Fruit fly (Drosophila melanogaster) whole organism, wandering third instar larva: ENCODE results near the gene GABA-B-R2.

Source experiments
- Abd-B ChIP-seq: fragments of >200 bp; optimal IDR thresholded peaks from 2 replicates; lab custom pipeline; 2017; ENCODE audit warnings: missing biosample characterization, missing genetic modification characterization
- CG32264 ChIP-seq: fragments of 200-800 bp; sonication (Bioruptor generic); optimal IDR thresholded peaks from 2 replicates; lab custom pipeline; 2016; ENCODE audit warnings: missing biosample characterization, missing genetic modification characterization
- CG9705 ChIP-seq: fragments of 200-800 bp; sonication (Bioruptor generic); optimal IDR thresholded peaks from 2 replicates; lab custom pipeline; 2018; ENCODE audit warnings: missing biosample characterization, mild to moderate bottlenecking, missing genetic modification characterization
- CrebA ChIP-seq: fragments of 200-800 bp; sonication (Bioruptor generic); optimal IDR thresholded peaks from 2 replicates; lab custom pipeline; 2016; ENCODE audit warnings: missing biosample characterization, mild to moderate bottlenecking, missing genetic modification characterization, borderline replicate concordance
- Hr78 ChIP-seq: fragments of >200 bp; optimal IDR thresholded peaks from 2 replicates; lab custom pipeline; 2017; ENCODE audit warnings: missing biosample characterization, missing genetic modification characterization
- Myc ChIP-seq: fragments of >200 bp; optimal IDR thresholded peaks from 2 replicates; lab custom pipeline; 2017
- N ChIP-seq: fragments of >200 bp; optimal IDR thresholded peaks from 2 replicates; lab custom pipeline; 2018; ENCODE audit warnings: missing biosample characterization, missing external identifiers, missing genetic modification characterization
- Rel ChIP-seq, 2 experiments: fragments of 200-800 bp; sonication (Bioruptor generic) in 1 of 2; optimal IDR thresholded peaks; 2 replicates in 1 of 2; 3 replicates in 1 of 2; lab custom pipeline; 2016 to 2019; ENCODE audit warnings: mild to moderate bottlenecking in 2 of 2, missing biosample characterization in 2 of 2, missing genetic modification characterization in 2 of 2, moderate library complexity in 1 of 2
- br ChIP-seq: fragments of 200-800 bp; sonication (Bioruptor generic); optimal IDR thresholded peaks from 2 replicates; lab custom pipeline; 2016; ENCODE audit warnings: missing biosample characterization, missing genetic modification characterization
- brk ChIP-seq: fragments of 200-800 bp; sonication (Bioruptor generic); optimal IDR thresholded peaks from 2 replicates; lab custom pipeline; 2016; ENCODE audit warnings: missing biosample characterization, mild to moderate bottlenecking, missing genetic modification characterization
- dl ChIP-seq, 2 experiments: fragments of 175-275, 200-275 bp in 1 of 2; fragments of 200-275 bp in 1 of 2; sonication (Bioruptor generic); optimal IDR thresholded peaks; lab custom pipeline; 2018; ENCODE audit warnings: mild to moderate bottlenecking in 2 of 2, missing biosample characterization in 2 of 2, missing genetic modification characterization in 2 of 2, moderate library complexity in 2 of 2; ENCODE audit not compliant: partially characterized antibody in 2 of 2, insufficient read depth in 1 of 2
- dmrt93B ChIP-seq: fragments of 200-800 bp; sonication (Bioruptor generic); optimal IDR thresholded peaks from 2 replicates; lab custom pipeline; 2018; ENCODE audit warnings: missing biosample characterization, mild to moderate bottlenecking, missing genetic modification characterization
- dsf ChIP-seq: sonication (Bioruptor generic); optimal IDR thresholded peaks from 2 replicates; lab custom pipeline; 2016; ENCODE audit warnings: missing biosample characterization, missing genetic modification characterization, borderline replicate concordance
- foxo ChIP-seq, 2 experiments: fragments of 200-800 bp; sonication (Bioruptor generic); optimal IDR thresholded peaks; 2 replicates in 1 of 2; 3 replicates in 1 of 2; lab custom pipeline; 2016 to 2017; ENCODE audit warnings: missing biosample characterization in 2 of 2, missing genetic modification characterization in 2 of 2
- fru ChIP-seq: fragments of 200-800 bp; sonication (Bioruptor generic); optimal IDR thresholded peaks from 3 replicates; lab custom pipeline; 2016; ENCODE audit warnings: missing biosample characterization, mild to moderate bottlenecking, missing genetic modification characterization
- h ChIP-seq: fragments of 200-800 bp; sonication (Bioruptor generic); optimal IDR thresholded peaks from 3 replicates; lab custom pipeline; 2016; ENCODE audit warnings: missing biosample characterization, mild to moderate bottlenecking, missing genetic modification characterization
- jim ChIP-seq: fragments of 175-275, 200-325 bp; sonication (Bioruptor generic); optimal IDR thresholded peaks from 2 replicates; lab custom pipeline; 2016; ENCODE audit warnings: missing biosample characterization, mild to moderate bottlenecking, missing genetic modification characterization
- lola ChIP-seq: fragments of >200 bp; optimal IDR thresholded peaks from 2 replicates; lab custom pipeline; 2017; ENCODE audit warnings: missing biosample characterization, missing genetic modification characterization
- pan ChIP-seq: fragments of >200 bp; optimal IDR thresholded peaks from 2 replicates; lab custom pipeline; 2017
- psq ChIP-seq: fragments of 200-800 bp; sonication (Bioruptor generic); optimal IDR thresholded peaks from 3 replicates; lab custom pipeline; 2017; ENCODE audit warnings: missing biosample characterization, mild to moderate bottlenecking, missing genetic modification characterization, moderate library complexity
- sage ChIP-seq: fragments of 200-800 bp; sonication (Bioruptor generic); optimal IDR thresholded peaks from 2 replicates; lab custom pipeline; 2016; ENCODE audit warnings: missing biosample characterization, mild to moderate bottlenecking, missing genetic modification characterization
- sv ChIP-seq: fragments of 200-800 bp; sonication (Bioruptor generic); optimal IDR thresholded peaks from 3 replicates; lab custom pipeline; 2016; ENCODE audit warnings: missing biosample characterization, missing genetic modification characterization
- usp ChIP-seq: fragments of >200 bp; optimal IDR thresholded peaks from 2 replicates; lab custom pipeline; 2017; ENCODE audit warnings: missing biosample characterization, missing genetic modification characterization
- woc ChIP-seq: sonication (Bioruptor generic); optimal IDR thresholded peaks from 2 replicates; lab custom pipeline; 2016; ENCODE audit warnings: missing biosample characterization, mild to moderate bottlenecking, missing genetic modification characterization

The GABA-B-R2 gene

DNA sequence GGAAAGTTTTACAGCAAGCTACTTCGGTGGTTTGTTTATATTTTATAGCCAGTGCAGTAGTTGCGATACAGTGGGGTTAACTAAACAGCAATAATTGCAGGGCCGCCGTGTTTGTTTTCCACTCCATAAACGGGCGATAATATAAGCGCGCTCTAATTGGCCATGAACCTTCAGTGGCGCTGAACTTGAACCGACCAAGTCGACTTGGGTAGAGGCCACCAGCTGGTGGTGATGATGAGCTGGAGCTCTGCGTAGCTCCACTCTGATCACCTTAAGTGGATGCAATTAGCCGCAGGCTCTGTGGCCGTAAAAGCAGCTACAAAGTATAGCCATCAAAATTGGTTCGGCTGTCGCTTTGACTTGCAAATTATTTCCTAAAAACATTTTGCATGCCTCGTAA is 4.4 kb upstream of the GABA-B-R2 start:
- TF ChIP-seq CG32264 (GFP tag; lab: Kevin White, UChicago) = no peak
- TF ChIP-seq jim (GFP tag; lab: Kevin White, UChicago) = no peak

DNA sequence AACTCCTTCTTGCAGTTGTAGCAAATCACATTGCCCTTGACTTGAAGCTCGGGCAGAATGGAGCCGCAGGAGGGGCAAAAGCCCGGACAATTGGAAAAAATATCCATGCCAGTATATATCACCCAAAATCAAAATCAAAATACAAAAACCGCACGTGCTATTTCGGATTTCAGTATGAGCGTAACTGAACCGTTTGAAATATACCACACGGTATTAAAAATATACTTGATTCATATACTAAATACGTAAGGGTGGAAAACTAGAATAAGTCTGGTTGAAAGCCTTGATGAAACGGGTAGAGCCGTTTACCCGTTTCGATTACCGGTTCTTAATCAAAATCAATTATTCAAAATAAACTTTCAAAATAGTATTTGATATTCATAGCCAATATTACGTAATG is 2.0 kb upstream of the GABA-B-R2 start, which contains the start of gene Polr1H:
Gene Polr1H (minus strand): TSS at position 188 of the 400 bp plus-strand sequence.
- TF ChIP-seq CrebA (peak; percentile 13), fru (GFP tag; lab: Kevin White, UChicago) (no peak), Myc (lab: Kevin White, UChicago) (peak; percentile 87), jim (GFP tag; lab: Kevin White, UChicago) (no peak)
- TF ChIP-seq, all 38 proteins: peak for 2

DNA sequence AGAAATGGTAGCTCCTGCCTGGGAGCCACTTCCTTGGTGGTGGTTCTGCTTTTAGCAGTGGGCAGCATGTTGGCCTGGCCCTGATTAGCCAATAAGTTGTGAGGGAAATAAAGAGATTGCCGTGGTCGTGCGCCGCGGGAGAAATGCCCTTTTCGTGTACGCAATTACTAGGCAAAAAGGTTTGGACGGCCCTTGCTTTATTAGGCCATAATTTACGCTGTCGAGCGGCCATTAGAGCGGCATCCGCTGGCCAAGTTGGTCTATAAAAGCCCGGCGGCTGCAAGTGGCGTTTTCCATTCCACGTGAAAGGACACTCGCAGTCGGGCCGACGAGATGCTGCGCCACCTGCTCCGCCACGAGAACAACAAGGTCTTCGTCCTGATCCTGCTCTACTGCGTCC is 6.4 kb downstream of the GABA-B-R2 start, which contains the start of gene Burs:
Gene Burs (plus strand): TSS at position 301 of the 400 bp plus-strand sequence.
- TF ChIP-seq jim (GFP tag; lab: Kevin White, UChicago) = no peak
- no peak for TF ChIP-seq woc (GFP tag; lab: Kevin White, UChicago)
- TF ChIP-seq foxo (GFP tag; optimal IDR thresholded peaks at IDR 0.05; lab: Kevin White, UChicago) = no peak
- TF ChIP-seq N = no peak
- TF ChIP-seq Hr78 (GFP tag; lab: Kevin White, UChicago) = no peak

- TF ChIP-seq dsf (GFP tag; lab: Kevin White, UChicago) (no peak), lola (no peak), Rel (GFP tag; optimal IDR thresholded peaks at IDR 0.05; lab: Kevin White, UChicago) (no peak), Rel (tag; optimal IDR thresholded peaks at IDR 0.05; lab: Kevin White, UChicago) (peak; percentile 64), h (GFP tag; lab: Kevin White, UChicago) (peak; percentile 43)
These were observed 17.3 kb downstream of the GABA-B-R2 start, which contains the start of gene CG42335 for dm6 chr3R:21758145-21758856. Gene CG42335, plus strand, starts transcription at chr3R:21758764.

- TF ChIP-seq dl (GFP tag; optimal IDR thresholded peaks at IDR 0.05; lab: Kevin White, UChicago; ENCODE audit: insufficient read depth in 1 of 2, partially characterized antibody in 2 of 2) = no peak
- no peak for TF ChIP-seq lola
- no peak for TF ChIP-seq h (GFP tag; lab: Kevin White, UChicago)
- TF ChIP-seq CG9705 (GFP tag; lab: Kevin White, UChicago) = no peak
- no peak for TF ChIP-seq usp (GFP tag; lab: Kevin White, UChicago)
- no peak for TF ChIP-seq brk (GFP tag; lab: Kevin White, UChicago)
- no peak for TF ChIP-seq br (GFP tag; lab: Kevin White, UChicago)
- no peak for TF ChIP-seq Hr78 (GFP tag; lab: Kevin White, UChicago)
- no peak for TF ChIP-seq dmrt93B (GFP tag; lab: Kevin White, UChicago)
- TF ChIP-seq, all 38 proteins: peak for 0
These were observed 18.1 kb downstream of the GABA-B-R2 start for dm6 chr3R:21757550-21757949.

- no peak for TF ChIP-seq Hr78 (GFP tag; lab: Kevin White, UChicago)
- TF ChIP-seq Abd-B (GFP tag; lab: Kevin White, UChicago) = no peak
- TF ChIP-seq dmrt93B (GFP tag; lab: Kevin White, UChicago) = no peak
- TF ChIP-seq fru (GFP tag; lab: Kevin White, UChicago) = no peak
- TF ChIP-seq psq (GFP tag; lab: Kevin White, UChicago) = no peak
- TF ChIP-seq usp (GFP tag; lab: Kevin White, UChicago) = no peak
- TF ChIP-seq Rel (GFP tag; optimal IDR thresholded peaks at IDR 0.05; lab: Kevin White, UChicago) = no peak
- TF ChIP-seq Rel (tag; optimal IDR thresholded peaks at IDR 0.05; lab: Kevin White, UChicago) = peak; percentile 33
- no peak for TF ChIP-seq CG32264 (GFP tag; lab: Kevin White, UChicago)
- peak; percentile 48 for TF ChIP-seq br (GFP tag; lab: Kevin White, UChicago)
- TF ChIP-seq sage (GFP tag; lab: Kevin White, UChicago) = no peak
- TF ChIP-seq CrebA = peak; percentile 19
These were observed 21.7 kb downstream of the GABA-B-R2 start, which contains the start of gene CG31198 for dm6 chr3R:21753974-21754373. Gene CG31198, plus strand, starts transcription at chr3R:21754324.

DNA sequence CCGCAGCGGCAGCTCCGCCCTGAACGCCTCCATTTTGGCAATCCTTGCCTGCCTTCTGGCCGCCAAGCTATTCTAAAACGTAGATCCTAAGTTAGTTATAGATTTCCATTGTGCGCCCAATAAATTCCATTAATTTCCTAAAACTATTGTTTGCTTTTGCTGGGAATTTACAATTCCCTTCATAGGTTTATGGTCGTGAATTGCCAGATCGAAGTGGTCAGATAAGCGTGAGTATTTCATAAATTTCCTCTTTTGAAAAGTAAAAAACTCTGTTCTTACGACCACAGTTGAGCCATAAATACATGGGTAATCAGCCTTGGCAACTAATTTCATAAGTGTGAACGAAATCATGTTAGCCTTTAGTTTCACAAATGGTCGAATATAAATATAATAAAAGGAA is 22.5 kb downstream of the GABA-B-R2 start:
- TF ChIP-seq N (no peak), Hr78 (GFP tag; lab: Kevin White, UChicago) (no peak), jim (GFP tag; lab: Kevin White, UChicago) (no peak), pan (lab: Kevin White, UChicago) (no peak), CG9705 (GFP tag; lab: Kevin White, UChicago) (no peak), sv (no peak)
